Fruit fly (Drosophila melanogaster) whole organism, embryonic: ENCODE measurements around the gene brun.

Experiments
- ATbp ChIP-seq: fragments of 200-800 bp; sonication (Bioruptor generic); optimal IDR thresholded peaks from 2 replicates; lab custom pipeline; 2017; ENCODE audit warnings: missing biosample characterization, mild to moderate bottlenecking, missing genetic modification characterization, missing genetic modification reagents
- Ada2b ChIP-seq: fragments of 200-800 bp; sonication (Bioruptor generic); IDR thresholded peaks from 2 replicates; pipeline ENCODE4 v1.3.6; 2022; ENCODE audit warnings: missing biosample characterization, missing genetic modification characterization
- CG10366 ChIP-seq: fragments of 200-800 bp; sonication (Bioruptor generic); IDR thresholded peaks from 2 replicates; pipeline ENCODE4 v1.3.6; 2022; ENCODE audit warnings: missing biosample characterization, missing genetic modification characterization
- CG10431 ChIP-seq: fragments of 200-800 bp; sonication (Bioruptor generic); optimal IDR thresholded peaks from 3 replicates; lab custom pipeline; 2018; ENCODE audit warnings: missing biosample characterization, mild to moderate bottlenecking, missing genetic modification characterization
- CG10959 ChIP-seq: fragments of 200-800 bp; sonication (Bioruptor generic); IDR thresholded peaks from 2 replicates; pipeline ENCODE4 v1.3.6; 2022; ENCODE audit warnings: missing biosample characterization, missing genetic modification characterization
- CG11456 ChIP-seq: fragments of 200-800 bp; sonication (Bioruptor generic); IDR thresholded peaks from 3 replicates; pipeline ENCODE4 v1.3.6; 2022; ENCODE audit warnings: missing biosample characterization, missing genetic modification characterization
- CG12769 ChIP-seq: fragments of 200-800 bp; sonication (Bioruptor generic); optimal IDR thresholded peaks from 2 replicates; lab custom pipeline; 2019; ENCODE audit warnings: missing biosample characterization, mild to moderate bottlenecking, missing genetic modification characterization, moderate library complexity
- CG14710 ChIP-seq: fragments of 200-800 bp; sonication (Bioruptor generic); optimal IDR thresholded peaks from 3 replicates; lab custom pipeline; 2019; ENCODE audit warnings: missing biosample characterization, mild to moderate bottlenecking, missing genetic modification characterization, moderate library complexity
- CG16863 ChIP-seq: fragments of 200-800 bp; sonication (Bioruptor generic); optimal IDR thresholded peaks from 3 replicates; lab custom pipeline; 2016; ENCODE audit warnings: missing biosample characterization, missing genetic modification characterization
- CG17328 ChIP-seq: fragments of 200-800 bp; sonication (Bioruptor generic); IDR thresholded peaks from 2 replicates; pipeline ENCODE4 v1.3.6; 2022; ENCODE audit warnings: missing biosample characterization, missing genetic modification characterization
- CG18599 ChIP-seq: fragments of 200-800 bp; sonication (Bioruptor generic); optimal IDR thresholded peaks from 3 replicates; lab custom pipeline; 2017; ENCODE audit warnings: missing biosample characterization, missing genetic modification characterization, mild to moderate bottlenecking, moderate library complexity, missing genetic modification reagents
- CG2120 ChIP-seq: fragments of 200-800 bp; sonication (Bioruptor generic); optimal IDR thresholded peaks from 3 replicates; lab custom pipeline; 2016; ENCODE audit warnings: missing biosample characterization, missing genetic modification characterization
- CG31441 ChIP-seq: fragments of 200-800 bp; sonication (Bioruptor generic); IDR thresholded peaks from 2 replicates; pipeline ENCODE4 v1.3.6; 2022; ENCODE audit warnings: missing biosample characterization, missing genetic modification characterization
- CG4730 ChIP-seq: fragments of 200-800 bp; sonication (Bioruptor generic); IDR thresholded peaks from 2 replicates; pipeline ENCODE4 v1.3.6; 2022; ENCODE audit warnings: missing biosample characterization, missing genetic modification characterization
- CG6689 ChIP-seq: fragments of 200-800 bp; sonication (Bioruptor generic); IDR thresholded peaks from 2 replicates; pipeline ENCODE4 v1.3.6; 2022; ENCODE audit warnings: missing biosample characterization, missing genetic modification characterization
- CG6791 ChIP-seq: fragments of 200-800 bp; sonication (Bioruptor generic); IDR thresholded peaks from 3 replicates; pipeline ENCODE4 v1.3.6; 2022; ENCODE audit warnings: missing biosample characterization, missing genetic modification characterization; ENCODE audit not compliant: partially characterized antibody
- CG7963 ChIP-seq: fragments of 200-800 bp; sonication (Bioruptor generic); IDR thresholded peaks from 3 replicates; pipeline ENCODE4 v1.3.6; 2022; ENCODE audit warnings: missing biosample characterization, missing genetic modification characterization; ENCODE audit not compliant: partially characterized antibody
- CG8388 ChIP-seq: fragments of 200-800 bp; sonication (Bioruptor generic); optimal IDR thresholded peaks from 2 replicates; lab custom pipeline; 2019; ENCODE audit warnings: missing biosample characterization, mild to moderate bottlenecking, missing genetic modification characterization, moderate library complexity
- CG8944 ChIP-seq: fragments of 200-800 bp; sonication (Bioruptor generic); optimal IDR thresholded peaks from 3 replicates; lab custom pipeline; 2016; ENCODE audit warnings: missing biosample characterization, missing genetic modification characterization
- CrebB ChIP-seq: fragments of 200-800 bp; sonication (Bioruptor generic); optimal IDR thresholded peaks from 3 replicates; lab custom pipeline; 2018; ENCODE audit warnings: missing biosample characterization, mild to moderate bottlenecking, missing genetic modification characterization
- D19A ChIP-seq: fragments of 200-800 bp; optimal IDR thresholded peaks from 3 replicates; lab custom pipeline; 2019; ENCODE audit warnings: missing biosample characterization, mild to moderate bottlenecking, missing genetic modification characterization, moderate library complexity
- Dref ChIP-seq: fragments of 200-800 bp; sonication (Bioruptor generic); IDR thresholded peaks from 2 replicates; pipeline ENCODE4 v1.3.6; 2022; ENCODE audit warnings: missing biosample characterization, missing genetic modification characterization
- Med ChIP-seq: fragments of 200-800 bp; sonication (Bioruptor generic); peaks from one replicate; lab custom pipeline; 2016; ENCODE audit warnings: missing biosample characterization, missing genetic modification characterization, mild to moderate bottlenecking, inconsistent platforms, moderate library complexity
- Meics ChIP-seq: fragments of 200-800 bp; sonication (Bioruptor generic); optimal IDR thresholded peaks from 2 replicates; lab custom pipeline; 2017; ENCODE audit warnings: missing biosample characterization, mild to moderate bottlenecking, missing genetic modification characterization
- Mes4 ChIP-seq: fragments of 200-800 bp; sonication (Bioruptor generic); optimal IDR thresholded peaks from 2 replicates; lab custom pipeline; 2016; ENCODE audit warnings: missing biosample characterization, missing genetic modification characterization
- Pdp1 ChIP-seq, 2 experiments: fragments of 200-800 bp; sonication (Bioruptor generic); optimal IDR thresholded peaks; 3 replicates each; lab custom pipeline; 2016; ENCODE audit warnings: missing biosample characterization in 2 of 2, missing genetic modification characterization in 2 of 2, mild to moderate bottlenecking in 1 of 2, moderate library complexity in 1 of 2
- Side ChIP-seq: fragments of 200-800 bp; sonication (Bioruptor generic); optimal IDR thresholded peaks from 2 replicates; lab custom pipeline; 2016; ENCODE audit warnings: missing biosample characterization, missing genetic modification characterization
- Sry-δ ChIP-seq: fragments of 200-800 bp; sonication (Bioruptor generic); optimal IDR thresholded peaks from 2 replicates; lab custom pipeline; 2016; ENCODE audit warnings: missing biosample characterization, missing genetic modification characterization
- Tbp ChIP-seq: fragments of >200 bp; optimal IDR thresholded peaks from 2 replicates; lab custom pipeline; 2018; ENCODE audit warnings: missing biosample characterization, missing genetic modification characterization
- Xbp1 ChIP-seq: fragments of 200-800 bp; sonication (Bioruptor generic); optimal IDR thresholded peaks from 3 replicates; lab custom pipeline; 2016; ENCODE audit warnings: missing biosample characterization, mild to moderate bottlenecking, missing genetic modification characterization
- ash1 ChIP-seq: fragments of 200-800 bp; sonication (Bioruptor generic); optimal IDR thresholded peaks from 2 replicates; lab custom pipeline; 2018; ENCODE audit warnings: missing biosample characterization, mild to moderate bottlenecking, missing genetic modification characterization
- az2 ChIP-seq: fragments of 200-800 bp; sonication (Bioruptor generic); optimal IDR thresholded peaks from 3 replicates; lab custom pipeline; 2016; ENCODE audit warnings: missing biosample characterization, missing genetic modification characterization
- bowl ChIP-seq: fragments of 200-800 bp; sonication (Bioruptor generic); IDR thresholded peaks from 2 replicates; pipeline ENCODE4 v1.3.6; 2022; ENCODE audit warnings: missing biosample characterization, missing genetic modification characterization
- br ChIP-seq: fragments of >200 bp; optimal IDR thresholded peaks from 2 replicates; lab custom pipeline; 2017
- btn ChIP-seq: fragments of 200-800 bp; sonication (Bioruptor generic); optimal IDR thresholded peaks from 2 replicates; lab custom pipeline; 2016; ENCODE audit warnings: missing biosample characterization, missing genetic modification characterization
- ci ChIP-seq: fragments of 200-800 bp; sonication (Bioruptor generic); IDR thresholded peaks from 3 replicates; pipeline ENCODE4 v1.3.6; 2022; ENCODE audit warnings: missing biosample characterization, missing genetic modification characterization
- disco-r ChIP-seq: fragments of 200-800 bp; sonication (Bioruptor generic); optimal IDR thresholded peaks from 2 replicates; lab custom pipeline; 2016; ENCODE audit warnings: missing biosample characterization, missing genetic modification characterization
- ems ChIP-seq: fragments of 200-800 bp; sonication (Bioruptor generic); optimal IDR thresholded peaks from 3 replicates; lab custom pipeline; 2016; ENCODE audit warnings: missing biosample characterization, missing genetic modification characterization
- ftz-f1 ChIP-seq: fragments of 200-800 bp; sonication (Bioruptor generic); optimal IDR thresholded peaks from 2 replicates; lab custom pipeline; 2016; ENCODE audit warnings: missing biosample characterization, missing genetic modification characterization
- gce ChIP-seq: fragments of 200-800 bp; sonication (Bioruptor generic); IDR thresholded peaks from 3 replicates; pipeline ENCODE4 v1.3.6; 2022; ENCODE audit warnings: missing biosample characterization, missing genetic modification characterization
- hth ChIP-seq: fragments of >200 bp; optimal IDR thresholded peaks from 2 replicates; lab custom pipeline; 2017; ENCODE audit warnings: inconsistent platforms
- insv ChIP-seq, 2 experiments: fragments of 200-800 bp; sonication (Bioruptor generic); optimal IDR thresholded peaks; 3 replicates each; lab custom pipeline; 2016 to 2018; ENCODE audit warnings: missing biosample characterization in 2 of 2, missing genetic modification characterization in 2 of 2
- lmd ChIP-seq: fragments of 200-800 bp; sonication (Bioruptor generic); IDR thresholded peaks from 2 replicates; pipeline ENCODE4 v1.3.6; 2022; ENCODE audit warnings: missing biosample characterization, missing genetic modification characterization
- oc ChIP-seq: fragments of 200-800 bp; sonication (Bioruptor generic); optimal IDR thresholded peaks from 2 replicates; lab custom pipeline; 2018; ENCODE audit warnings: missing biosample characterization, mild to moderate bottlenecking, missing genetic modification characterization, moderate library complexity
- odd ChIP-seq: fragments of 200-800 bp; sonication (Bioruptor generic); optimal IDR thresholded peaks from 2 replicates; lab custom pipeline; 2017; ENCODE audit warnings: missing biosample characterization, mild to moderate bottlenecking, missing genetic modification characterization
- onecut ChIP-seq: fragments of 200-800 bp; sonication (Bioruptor generic); IDR thresholded peaks from 2 replicates; pipeline ENCODE4 v1.3.6; 2022; ENCODE audit warnings: missing biosample characterization, missing genetic modification characterization
- repo ChIP-seq: fragments of 200-800 bp; sonication (Bioruptor generic); optimal IDR thresholded peaks from 2 replicates; lab custom pipeline; 2016; ENCODE audit warnings: missing biosample characterization, missing genetic modification characterization
- row ChIP-seq: fragments of 200-800 bp; sonication (Bioruptor generic); IDR thresholded peaks from 3 replicates; pipeline ENCODE4 v1.3.6; 2022; ENCODE audit warnings: missing biosample characterization, missing genetic modification characterization
- sens ChIP-seq: fragments of 200-800 bp; sonication (Bioruptor generic); peaks from one replicate; lab custom pipeline; 2016; ENCODE audit warnings: missing biosample characterization, missing genetic modification characterization
- sna ChIP-seq: fragments of 200-800 bp; sonication (Bioruptor generic); IDR thresholded peaks from 2 replicates; pipeline ENCODE4 v1.3.6; 2022; ENCODE audit warnings: missing biosample characterization, missing genetic modification characterization; ENCODE audit not compliant: partially characterized antibody
- tio ChIP-seq: fragments of 200-800 bp; sonication (Bioruptor generic); optimal IDR thresholded peaks from 2 replicates; lab custom pipeline; 2017; ENCODE audit warnings: missing biosample characterization, missing genetic modification characterization, inconsistent platforms
- vfl ChIP-seq: fragments of 200-800 bp; sonication (Bioruptor generic); optimal IDR thresholded peaks from 2 replicates; lab custom pipeline; 2016; ENCODE audit warnings: missing biosample characterization, missing genetic modification characterization
- wor ChIP-seq: fragments of 200-800 bp; sonication (Bioruptor generic); IDR thresholded peaks from 2 replicates; pipeline ENCODE4 v1.3.6; 2022; ENCODE audit warnings: missing biosample characterization, missing genetic modification characterization

Gene brun

dm6 chr2L:20647240-20647908 is 8.6 kb downstream of the brun start:
- no peak for TF ChIP-seq CG10366 (GFP tag; lab: Robert Waterston, UW)
- no peak for TF ChIP-seq CG31441
- no peak for TF ChIP-seq CG7963
- no peak for TF ChIP-seq ci (GFP tag; lab: Robert Waterston, UW)
- no peak for TF ChIP-seq gce
- TF ChIP-seq CG8944 (GFP tag; lab: Kevin White, UChicago), result no peak
- TF ChIP-seq D19A (tag; lab: Kevin White, UChicago), result no peak
- peak; percentile 0 for TF ChIP-seq ftz-f1
- no peak for TF ChIP-seq CG6791
- TF ChIP-seq Sry-δ (GFP tag; lab: Kevin White, UChicago), result no peak
- peak; percentile 4 for TF ChIP-seq Meics (GFP tag; lab: Kevin White, UChicago)
- TF ChIP-seq row (GFP tag; lab: Robert Waterston, UW), result no peak
- TF ChIP-seq odd (GFP tag; lab: Kevin White, UChicago), result no peak
- TF ChIP-seq ATbp (GFP tag; lab: Kevin White, UChicago), result no peak
- no peak for TF ChIP-seq CG6689 (GFP tag; lab: Robert Waterston, UW)
- no peak for TF ChIP-seq hth (lab: Kevin White, UChicago)
- TF ChIP-seq ems (GFP tag; lab: Kevin White, UChicago), result no peak
- no peak for TF ChIP-seq ash1
- peak; percentile 33 for TF ChIP-seq Xbp1 (GFP tag; lab: Kevin White, UChicago)
- TF ChIP-seq CG16863 (GFP tag; lab: Kevin White, UChicago), result no peak
- TF ChIP-seq CG2120 (GFP tag; lab: Kevin White, UChicago), result no peak
- peak; percentile 24 for TF ChIP-seq CG14710 (tag; lab: Kevin White, UChicago)
- TF ChIP-seq disco-r, result no peak
- TF ChIP-seq lmd (GFP tag; lab: Robert Waterston, UW), result no peak
- TF ChIP-seq Side (GFP tag; lab: Kevin White, UChicago), result no peak
- no peak for TF ChIP-seq onecut
- no peak for TF ChIP-seq oc
- TF ChIP-seq br (lab: Kevin White, UChicago), result no peak
- no peak for TF ChIP-seq Ada2b (GFP tag; lab: Robert Waterston, UW)
- TF ChIP-seq CG18599 (GFP tag; lab: Kevin White, UChicago), result no peak
- TF ChIP-seq Med (GFP tag; lab: Kevin White, UChicago), result peak; percentile 82
- no peak for TF ChIP-seq CrebB (tag; lab: Kevin White, UChicago)
- peak; percentile 28 for TF ChIP-seq Mes4
- TF ChIP-seq repo (GFP tag; lab: Kevin White, UChicago), result no peak
- TF ChIP-seq Pdp1 (GFP tag; optimal IDR thresholded peaks at IDR 0.05; lab: Kevin White, UChicago), result peak in 1 of 2 experiments; percentile 90
- no peak for TF ChIP-seq CG11456
- TF ChIP-seq wor (GFP tag; lab: Robert Waterston, UW), result no peak
- no peak for TF ChIP-seq tio (GFP tag; lab: Kevin White, UChicago)
- TF ChIP-seq insv (GFP tag; optimal IDR thresholded peaks at IDR 0.05; lab: Kevin White, UChicago), result no peak
- peak; percentile 74 for TF ChIP-seq sens
- TF ChIP-seq CG10959 (GFP tag; lab: Robert Waterston, UW), result no peak
- TF ChIP-seq sna (GFP tag; lab: Robert Waterston, UW), result no peak
- TF ChIP-seq Dref (GFP tag; lab: Robert Waterston, UW), result no peak
- TF ChIP-seq az2 (GFP tag; lab: Kevin White, UChicago), result no peak
- TF ChIP-seq CG12769 (tag; lab: Kevin White, UChicago), result no peak
- TF ChIP-seq btn (GFP tag; lab: Kevin White, UChicago), result no peak
- no peak for TF ChIP-seq Tbp (GFP tag; lab: Kevin White, UChicago)
- no peak for TF ChIP-seq CG17328 (GFP tag; lab: Robert Waterston, UW)
- TF ChIP-seq vfl, result no peak
- TF ChIP-seq CG8388, result no peak
- TF ChIP-seq bowl (GFP tag; lab: Robert Waterston, UW), result no peak
- TF ChIP-seq CG4730 (GFP tag; lab: Robert Waterston, UW), result no peak
- peak; percentile 8 for TF ChIP-seq CG10431 (GFP tag; lab: Kevin White, UChicago)
